Fruit fly (Drosophila melanogaster): ENCODE results near the gene lectin-37Db.

DNA sequence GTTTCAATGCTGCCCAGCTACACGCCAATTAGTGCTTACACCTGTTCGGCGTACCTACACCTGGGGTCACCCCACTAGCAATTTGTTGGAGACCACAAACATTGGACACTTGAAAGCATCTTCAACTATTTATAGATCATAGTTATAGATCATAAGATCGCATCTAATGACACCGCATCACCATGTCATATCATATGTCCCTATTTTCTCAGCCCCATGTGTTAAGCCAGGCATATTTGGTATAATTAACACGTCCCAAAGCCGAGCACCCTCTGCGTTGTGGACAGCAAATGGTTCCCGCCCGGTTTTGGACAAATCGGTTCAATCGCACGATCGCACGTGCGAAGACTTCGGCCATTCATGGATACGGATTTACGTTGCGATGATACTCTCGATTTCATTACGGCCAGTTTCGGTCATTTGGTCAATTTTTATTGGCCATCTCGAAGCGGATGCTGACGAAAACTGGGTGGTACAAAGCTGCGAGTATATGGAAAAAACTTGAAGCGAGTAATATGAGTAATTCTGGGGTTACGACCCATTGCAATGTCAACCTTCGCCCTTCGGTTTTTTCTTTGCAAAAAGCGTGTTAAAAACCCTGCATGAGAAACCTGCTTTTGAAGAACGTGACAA is 20.8 kb downstream of the lectin-37Db start:
- TF ChIP-seq insv (optimal IDR thresholded peaks at IDR 0.05) (no peak), Sin3A (optimal IDR thresholded peaks at IDR 0.05) (no peak), psq (optimal IDR thresholded peaks at IDR 0.05) (no peak)

All from Kc167 (cell line).